Fruit fly (Drosophila melanogaster) Kc167 (cell line): ENCODE data around the gene br.

ENCODE experiments used
- Myc ChIP-seq: fragments of >200 bp; optimal IDR thresholded peaks from 2 replicates; lab custom pipeline; 2017; ENCODE audit warnings: missing external identifiers
- Sin3A ChIP-seq: fragments of >200 bp; optimal IDR thresholded peaks from 2 replicates; lab custom pipeline; 2018; ENCODE audit warnings: missing external identifiers
- h ChIP-seq: fragments of >200 bp; optimal IDR thresholded peaks from 3 replicates; lab custom pipeline; 2018; ENCODE audit warnings: missing external identifiers
- psq ChIP-seq: fragments of >200 bp; optimal IDR thresholded peaks from 2 replicates; lab custom pipeline; 2017; ENCODE audit warnings: missing external identifiers

- TF ChIP-seq h (lab: Kevin White, UChicago) (no peak), psq (lab: Kevin White, UChicago) (no peak), Myc (lab: Kevin White, UChicago) (no peak), Sin3A (lab: Kevin White, UChicago) (no peak)
These were observed 135.2 kb downstream of the br start, which contains the start of gene CG3795 for dm6 chrX:1710082-1710481.
